Fruit fly (Drosophila melanogaster): Measurements from ENCODE around the gene CG14717.

The CG14717 gene

DNA sequence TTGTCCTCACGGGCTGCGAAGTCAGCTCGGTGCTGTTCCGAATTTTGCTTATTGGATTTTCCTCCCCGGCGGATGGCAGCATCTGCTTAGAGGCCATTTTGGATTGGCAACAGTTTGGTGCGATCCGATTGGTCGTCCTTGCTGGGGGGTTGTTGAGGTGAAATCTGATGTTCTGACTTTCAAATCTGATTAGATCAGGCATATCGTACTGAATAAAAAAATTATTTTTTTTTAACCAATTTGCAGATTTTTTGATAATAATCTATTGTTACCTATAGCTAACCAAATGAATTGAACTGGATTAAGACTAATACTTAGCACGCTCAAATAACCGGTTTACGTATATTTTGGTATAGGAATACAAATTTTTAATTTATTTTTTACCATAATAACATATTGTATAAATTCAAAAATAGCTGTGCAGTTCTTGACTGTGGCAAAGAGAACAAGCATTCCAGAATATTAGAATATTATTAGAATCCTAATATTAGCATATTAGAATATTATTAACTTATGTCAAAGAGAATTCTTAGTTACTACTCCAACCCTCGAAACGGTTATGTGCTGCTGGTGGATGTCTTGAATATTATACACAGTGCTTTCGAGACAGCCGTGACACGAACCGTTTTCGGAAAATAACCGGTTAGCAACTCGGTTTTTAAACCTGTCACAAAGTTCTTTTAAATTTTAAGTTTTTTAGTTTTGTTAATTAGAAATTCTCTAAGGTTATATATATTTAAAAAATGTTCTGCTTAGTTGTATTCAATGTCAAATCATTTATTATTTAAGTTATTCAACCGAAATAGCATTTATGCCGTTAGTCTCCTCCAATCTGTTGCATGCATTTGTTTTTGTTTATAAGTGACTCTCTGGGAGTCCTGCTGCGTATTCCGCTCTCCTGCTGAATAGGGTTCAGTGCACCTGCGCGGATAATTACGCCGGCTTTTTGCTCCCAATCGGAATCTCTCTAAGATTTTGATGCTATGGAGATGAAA is 1.7 kb upstream of the CG14717 start, which contains the start of gene Fer3 (continued):
- TF ChIP-seq CoRest (tag; optimal IDR thresholded peaks at IDR 0.05): peak; percentile 5
- TF ChIP-seq Trl (optimal IDR thresholded peaks at IDR 0.05): peak in 1 of 2 experiments; percentile 21
- TF ChIP-seq Trl (GFP tag; optimal IDR thresholded peaks at IDR 0.05): no peak
- TF ChIP-seq MTF-1 (GFP tag; optimal IDR thresholded peaks at IDR 0.05; ENCODE audit: borderline replicate concordance): no peak
- no peak for TF ChIP-seq croc (GFP tag; conservative IDR thresholded peaks at IDR 0.05)
- TF ChIP-seq her (GFP tag; optimal IDR thresholded peaks at IDR 0.05): no peak
- no peak for TF ChIP-seq Usf (GFP tag; optimal IDR thresholded peaks at IDR 0.05)
- peak; percentile 93 for TF ChIP-seq scrt (GFP tag; optimal IDR thresholded peaks at IDR 0.05)
- no peak for TF ChIP-seq Myb (GFP tag; optimal IDR thresholded peaks at IDR 0.05)
- peak; percentile 40 for TF ChIP-seq sd (tag; optimal IDR thresholded peaks at IDR 0.05)
- peak; percentile 28 for TF ChIP-seq Hmr (GFP tag; optimal IDR thresholded peaks at IDR 0.05)
- TF ChIP-seq Hr39 (optimal IDR thresholded peaks at IDR 0.05): no peak
- TF ChIP-seq pho (GFP tag; optimal IDR thresholded peaks at IDR 0.05): no peak
- TF ChIP-seq ewg (GFP tag; optimal IDR thresholded peaks at IDR 0.05): peak; percentile 40
- TF ChIP-seq CG32772 (GFP tag; IDR thresholded peaks at IDR 0.05): no peak
- no peak for TF ChIP-seq CG42726 (GFP tag; IDR thresholded peaks at IDR 0.05; ENCODE audit: partially characterized antibody)
- TF ChIP-seq Atf3 (GFP tag; optimal IDR thresholded peaks at IDR 0.05): no peak
- TF ChIP-seq Med (GFP tag): peak; percentile 1
- TF ChIP-seq CG2889 (GFP tag; IDR thresholded peaks at IDR 0.05): no peak
- peak; percentile 36; the same call in 1 of the 3 replicates for TF ChIP-seq CG6791 (GFP tag; IDR thresholded peaks at IDR 0.05; ENCODE audit: partially characterized antibody)
- TF ChIP-seq Sin3A (optimal IDR thresholded peaks at IDR 0.05): no peak
- TF ChIP-seq Nf-YC (tag; optimal IDR thresholded peaks at IDR 0.05): peak; percentile 93
- peak; percentile 22; the same call in 1 of the 3 replicates for TF ChIP-seq row (GFP tag; IDR thresholded peaks at IDR 0.05)
- no peak for TF ChIP-seq onecut (GFP tag; IDR thresholded peaks at IDR 0.05)
- no peak for TF ChIP-seq Fer3 (tag; optimal IDR thresholded peaks at IDR 0.05)
- no peak for TF ChIP-seq caup (GFP tag; optimal IDR thresholded peaks at IDR 0.05; ENCODE audit: severe bottlenecking)
- no peak for TF ChIP-seq PHDP (tag; optimal IDR thresholded peaks at IDR 0.05)
- TF ChIP-seq CG14050 (GFP tag; IDR thresholded peaks at IDR 0.05): no peak
- no peak for TF ChIP-seq Camta (GFP tag; optimal IDR thresholded peaks at IDR 0.05)
- no peak for TF ChIP-seq CG7357 (GFP tag; IDR thresholded peaks at IDR 0.05)
- TF ChIP-seq Dbx (GFP tag; IDR thresholded peaks at IDR 0.05): no peak
- TF ChIP-seq CG34376 (GFP tag; optimal IDR thresholded peaks at IDR 0.05): no peak
- TF ChIP-seq CG17361 (GFP tag; IDR thresholded peaks at IDR 0.05): no peak
- TF ChIP-seq run (tag; optimal IDR thresholded peaks at IDR 0.05): no peak
- TF ChIP-seq CG2202 (tag; optimal IDR thresholded peaks at IDR 0.05): no peak
- no peak for TF ChIP-seq CG11560 (tag; IDR thresholded peaks at IDR 0.05)
- no peak for TF ChIP-seq Kr (GFP tag; optimal IDR thresholded peaks at IDR 0.05)
- TF ChIP-seq CG16779 (GFP tag; IDR thresholded peaks at IDR 0.05): no peak
- TF ChIP-seq D (optimal IDR thresholded peaks at IDR 0.05): peak; percentile 1
- no peak for TF ChIP-seq D (GFP tag; optimal IDR thresholded peaks at IDR 0.05)
- no peak for TF ChIP-seq bowl (GFP tag; IDR thresholded peaks at IDR 0.05)
- peak; percentile 90 for TF ChIP-seq CG3163 (GFP tag; optimal IDR thresholded peaks at IDR 0.05)
- no peak for TF ChIP-seq CG15601 (tag; optimal IDR thresholded peaks at IDR 0.05)
- TF ChIP-seq Atf6 (GFP tag; IDR thresholded peaks at IDR 0.05): peak; percentile 38; the same call in 1 of the 2 replicates
- no peak for TF ChIP-seq fd102C (GFP tag; optimal IDR thresholded peaks at IDR 0.05)
- no peak for TF ChIP-seq mld (GFP tag; IDR thresholded peaks at IDR 0.05; ENCODE audit: partially characterized antibody)
- TF ChIP-seq CG18599 (GFP tag; optimal IDR thresholded peaks at IDR 0.05): no peak
- no peak for TF ChIP-seq ham (GFP tag; IDR thresholded peaks at IDR 0.05)
- peak; percentile 9 for TF ChIP-seq lab (GFP tag; optimal IDR thresholded peaks at IDR 0.05)
